Worm (Caenorhabditis elegans): ENCODE results near the gene F08D12.3.

- TF ChIP-seq pha-4 (tag; optimal IDR thresholded peaks at IDR 0.05) (no peak), dpl-1 (GFP tag; optimal IDR thresholded peaks at IDR 0.05) (no peak), snpc-4 (GFP tag; optimal IDR thresholded peaks at IDR 0.05) (no peak), snpc-4 (tag; optimal IDR thresholded peaks at IDR 0.05) (no peak), dpff-1 (tag; optimal IDR thresholded peaks at IDR 0.05) (no peak), akir-1 (GFP tag; optimal IDR thresholded peaks at IDR 0.05) (no peak), Y95B8A.8 (GFP tag; IDR thresholded peaks at IDR 0.05) (no peak), ama-1 (optimal IDR thresholded peaks at IDR 0.05) (no peak), ama-1 (GFP tag; optimal IDR thresholded peaks at IDR 0.05) (no peak), nhr-90 (tag; optimal IDR thresholded peaks at IDR 0.05) (no peak), B0261.1 (tag; optimal IDR thresholded peaks at IDR 0.05) (no peak), unc-62 (GFP tag; optimal IDR thresholded peaks at IDR 0.05) (no peak), D2030.7 (GFP tag; IDR thresholded peaks at IDR 0.05) (no peak), Y79H2A.3 (GFP tag; conservative IDR thresholded peaks at IDR 0.05) (no peak), Y67H2A.10 (GFP tag; conservative IDR thresholded peaks at IDR 0.05) (no peak)
These were observed 43.1 kb downstream of the F08D12.3 start, which contains the start of the genes fut-4 and K12H6.10 for ce11 chrII:2822435-2822920.

All from whole organism, young adult.